Worm (Caenorhabditis elegans) whole organism, L3 larva: ENCODE measurements around the gene twk-6.
"Not testable (repeated sequence)": the region's sequence is repeated elsewhere in the genome, so short reads cannot be mapped to it uniquely, and the experiment has no call there.

ENCODE experiments used
- R02D3.7 ChIP-seq: fragments of 150-350 bp; optimal IDR thresholded peaks from 2 replicates; lab custom pipeline; 2014; ENCODE audit warnings: missing biosample characterization, missing genetic modification characterization
- ZK546.5 ChIP-seq: sonication (generic microtip); optimal IDR thresholded peaks from 2 replicates; lab custom pipeline; 2017; ENCODE audit warnings: missing biosample characterization, missing genetic modification characterization
- aly-2 ChIP-seq: fragments of 150-350 bp; optimal IDR thresholded peaks from 2 replicates; lab custom pipeline; 2014; ENCODE audit warnings: missing biosample characterization, missing genetic modification characterization
- ama-1 ChIP-seq: fragments of 150-350 bp; optimal IDR thresholded peaks from 2 replicates; lab custom pipeline; 2018
- ceh-28 ChIP-seq: fragments of 150-350 bp; optimal IDR thresholded peaks from 2 replicates; lab custom pipeline; 2014; ENCODE audit warnings: missing biosample characterization, missing genetic modification reagents, missing genetic modification characterization
- ceh-82 ChIP-seq: fragments of 150-350 bp; optimal IDR thresholded peaks from 2 replicates; lab custom pipeline; 2014; ENCODE audit warnings: missing biosample characterization, missing genetic modification characterization
- ceh-9 ChIP-seq: sonication (generic microtip); optimal IDR thresholded peaks from 2 replicates; lab custom pipeline; 2018; ENCODE audit warnings: missing biosample characterization, missing genetic modification characterization
- daf-12 ChIP-seq: fragments of 150-350 bp; optimal IDR thresholded peaks from 2 replicates; lab custom pipeline; 2014; ENCODE audit warnings: missing biosample characterization, missing genetic modification reagents, missing genetic modification characterization
- egl-27 ChIP-seq: sonication (generic microtip); optimal IDR thresholded peaks from 4 replicates; lab custom pipeline; 2017; ENCODE audit warnings: missing biosample characterization, missing genetic modification reagents, missing genetic modification characterization
- egl-5 ChIP-seq: fragments of 150-350 bp; optimal IDR thresholded peaks from 2 replicates; lab custom pipeline; 2017; ENCODE audit warnings: missing biosample characterization, missing genetic modification reagents, missing genetic modification characterization, inconsistent platforms
- elt-2 ChIP-seq: sonication (generic microtip); optimal IDR thresholded peaks from 2 replicates; lab custom pipeline; 2016; ENCODE audit warnings: missing genetic modification reagents, mild to moderate bottlenecking, missing genetic modification characterization, missing compliant biosample characterization
- elt-3 ChIP-seq, 3 experiments: fragments of 150-350 bp in 1 of 3; sonication (generic microtip) in 2 of 3; optimal IDR thresholded peaks; 2 replicates in 2 of 3; 4 replicates in 1 of 3; lab custom pipeline; 2014 to 2017; ENCODE audit warnings: missing biosample characterization in 3 of 3, missing genetic modification characterization in 3 of 3
- eor-1 ChIP-seq, 2 experiments: fragments of 150-350 bp; optimal IDR thresholded peaks; 2 replicates each; lab custom pipeline; 2014 to 2018; ENCODE audit warnings: missing biosample characterization in 2 of 2, missing genetic modification characterization in 2 of 2
- fkh-10 ChIP-seq: sonication (generic microtip); optimal IDR thresholded peaks from 2 replicates; lab custom pipeline; 2017; ENCODE audit warnings: missing biosample characterization, missing genetic modification reagents, missing genetic modification characterization
- fos-1 ChIP-seq: fragments of 150-350 bp; optimal IDR thresholded peaks from 2 replicates; lab custom pipeline; 2014; ENCODE audit warnings: missing biosample characterization, missing genetic modification characterization
- hmg-11 ChIP-seq: sonication (generic microtip); optimal IDR thresholded peaks from 2 replicates; lab custom pipeline; 2016; ENCODE audit warnings: missing genetic modification characterization, missing compliant biosample characterization
- jun-1 ChIP-seq: fragments of 150-350 bp; optimal IDR thresholded peaks from 2 replicates; lab custom pipeline; 2014; ENCODE audit warnings: missing biosample characterization, missing genetic modification reagents, missing genetic modification characterization
- lin-15B ChIP-seq: fragments of 150-350 bp; optimal IDR thresholded peaks from 2 replicates; lab custom pipeline; 2014; ENCODE audit warnings: missing biosample characterization, missing genetic modification characterization
- lin-39 ChIP-seq: fragments of 150-350 bp; optimal IDR thresholded peaks from 2 replicates; lab custom pipeline; 2018; ENCODE audit warnings: missing biosample characterization, missing genetic modification reagents, missing genetic modification characterization
- mml-1 ChIP-seq: fragments of 150-350 bp; sonication (generic microtip); optimal IDR thresholded peaks from 3 replicates; lab custom pipeline; 2014; ENCODE audit warnings: missing biosample characterization, missing genetic modification characterization
- nhr-23 ChIP-seq: fragments of 150-350 bp; optimal IDR thresholded peaks from 2 replicates; lab custom pipeline; 2014; ENCODE audit warnings: missing biosample characterization, missing genetic modification reagents, missing genetic modification characterization
- nhr-237 ChIP-seq: fragments of 150-350 bp; optimal IDR thresholded peaks from 2 replicates; lab custom pipeline; 2014; ENCODE audit warnings: missing biosample characterization, missing genetic modification characterization
- nhr-28 ChIP-seq: fragments of 150-350 bp; optimal IDR thresholded peaks from 2 replicates; lab custom pipeline; 2014; ENCODE audit warnings: missing biosample characterization, missing genetic modification characterization
- nhr-67 ChIP-seq: fragments of 150-350 bp; optimal IDR thresholded peaks from 2 replicates; lab custom pipeline; 2014; ENCODE audit warnings: missing biosample characterization, missing genetic modification characterization
- nhr-76 ChIP-seq: fragments of 150-350 bp; sonication (generic microtip); optimal IDR thresholded peaks from 5 replicates; lab custom pipeline; 2014; ENCODE audit warnings: missing biosample characterization, missing genetic modification characterization
- nhr-77 ChIP-seq: fragments of 150-350 bp; optimal IDR thresholded peaks from 2 replicates; lab custom pipeline; 2014; ENCODE audit warnings: missing biosample characterization, missing genetic modification characterization
- pha-4 ChIP-seq: fragments of 150-350 bp; optimal IDR thresholded peaks from 2 replicates; lab custom pipeline; 2014; ENCODE audit warnings: missing biosample characterization, missing genetic modification reagents, missing genetic modification characterization
- pqm-1 ChIP-seq: fragments of 150-350 bp; optimal IDR thresholded peaks from 2 replicates; lab custom pipeline; 2017; ENCODE audit warnings: missing biosample characterization, missing genetic modification characterization, inconsistent platforms
- sea-2 ChIP-seq: fragments of 150-350 bp; sonication (generic microtip); optimal IDR thresholded peaks from 4 replicates; lab custom pipeline; 2014; ENCODE audit warnings: missing biosample characterization, missing genetic modification reagents, missing genetic modification characterization
- skn-1 ChIP-seq: fragments of 150-350 bp; optimal IDR thresholded peaks from 2 replicates; lab custom pipeline; 2014; ENCODE audit warnings: missing biosample characterization, missing genetic modification characterization

The twk-6 gene

ce11 chrIII:4767869-4768645 lies 25.3 kb downstream of the twk-6 start:
- no peak for TF ChIP-seq nhr-76

DNA sequence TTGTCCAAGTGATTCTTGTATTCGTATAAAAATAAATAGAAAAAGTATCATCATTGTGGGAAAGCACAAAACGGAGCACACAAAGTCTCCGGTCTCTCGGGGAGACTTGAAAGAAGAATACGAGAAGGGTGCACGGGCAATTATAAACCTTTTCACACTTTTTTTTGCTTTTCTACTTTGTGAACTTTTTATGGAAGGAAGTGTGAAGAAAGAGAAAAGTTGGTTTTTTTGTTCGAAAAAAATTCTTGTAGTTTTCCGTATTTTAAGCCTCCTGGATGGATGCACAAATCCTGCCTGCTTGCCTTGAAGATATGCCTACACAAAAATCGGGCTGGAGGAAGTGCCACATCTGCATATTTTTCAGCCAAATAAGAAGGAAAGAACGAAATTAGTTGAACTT lies 35.3 kb downstream of the twk-6 start, which contains the start of gene B0393.7:
Gene B0393.7, minus strand, starts transcription at position 101 of the 400 bp plus-strand sequence.
- TF ChIP-seq ama-1 (lab: Kevin White, UChicago) (no peak), ZK546.5 (tag; lab: Kevin White, UChicago) (no peak), ceh-28 (tag; lab: Kevin White, UChicago) (no peak), nhr-77 (tag; lab: Kevin White, UChicago) (no peak), elt-3 (tag; optimal IDR thresholded peaks at IDR 0.05; lab: Kevin White, UChicago) (no peak), ceh-9 (tag; lab: Kevin White, UChicago) (no peak), nhr-67 (no peak), eor-1 (tag; optimal IDR thresholded peaks at IDR 0.05; lab: Kevin White, UChicago) (no peak), daf-12 (tag; lab: Kevin White, UChicago) (no peak), nhr-23 (tag; lab: Kevin White, UChicago) (no peak), mml-1 (tag; lab: Kevin White, UChicago) (no peak), skn-1 (tag; lab: Kevin White, UChicago) (no peak), lin-39 (no peak), pqm-1 (no peak), nhr-237 (tag; lab: Kevin White, UChicago) (no peak), hmg-11 (tag; lab: Kevin White, UChicago) (no peak), fkh-10 (no peak)

- TF ChIP-seq fos-1 (tag; lab: Kevin White, UChicago) (no peak), pqm-1 (peak; percentile 35), skn-1 (tag; lab: Kevin White, UChicago) (no peak), eor-1 (tag; optimal IDR thresholded peaks at IDR 0.05; lab: Kevin White, UChicago) (no peak), R02D3.7 (no peak), ceh-82 (tag; lab: Kevin White, UChicago) (no peak), elt-2 (tag; lab: Kevin White, UChicago) (peak; percentile 55)
Measured at ce11 chrIII:4779855-4780254, 37.1 kb downstream of the twk-6 start, which contains the start of gene B0393.9. Gene B0393.9 (minus strand): TSS chrIII:4780157.

DNA sequence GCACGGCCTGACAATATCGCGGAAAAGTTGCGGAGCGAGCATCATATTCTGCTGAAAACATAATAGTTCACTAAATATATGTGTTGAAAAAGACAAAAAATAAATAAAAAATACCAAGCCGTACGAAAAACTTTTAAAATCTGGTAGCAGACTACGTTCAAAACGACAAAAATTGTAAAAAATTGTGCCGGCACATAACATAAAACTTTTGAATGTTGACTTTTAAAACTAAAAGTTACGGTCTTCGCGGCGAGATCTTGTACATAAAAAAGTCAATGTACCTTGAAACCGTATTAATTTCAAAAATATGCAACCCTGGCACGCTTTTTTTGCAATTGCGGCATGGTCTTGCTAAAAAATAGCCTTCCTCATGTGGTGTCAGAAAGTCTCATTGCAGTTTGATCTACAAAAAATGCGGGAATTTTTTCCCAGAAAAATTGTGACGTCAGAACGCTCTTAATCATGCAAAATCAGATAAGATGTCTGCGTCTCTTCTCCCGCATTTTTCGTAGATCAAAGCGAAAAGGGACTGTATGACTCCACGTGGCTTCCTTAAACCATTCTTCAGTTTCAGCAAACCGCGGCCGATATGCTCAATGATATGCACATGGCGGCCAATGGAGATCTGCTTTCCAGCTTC lies 39.3 kb downstream of the twk-6 start, which contains the start of the genes gex-5 and C38D4.10:
Gene gex-5, minus strand, starts transcription at position 51 of the 640 bp plus-strand sequence.
Gene C38D4.10, plus strand, starts transcription at position 590 of the 640 bp plus-strand sequence.
- TF ChIP-seq ama-1 (lab: Kevin White, UChicago); sea-2 (GFP tag; lab: Kevin White, UChicago); egl-27 (tag; lab: Kevin White, UChicago): not testable (repeated sequence)

ce11 chrIII:4785131-4785530 lies 42.4 kb downstream of the twk-6 start, which contains the start of gene enu-3.2:
Gene enu-3.2 (minus strand): TSS chrIII:4785235.
- not testable (repeated sequence) for TF ChIP-seq elt-3 (tag; optimal IDR thresholded peaks at IDR 0.05; lab: Kevin White, UChicago); nhr-28 (tag; lab: Kevin White, UChicago); eor-1 (tag; optimal IDR thresholded peaks at IDR 0.05; lab: Kevin White, UChicago)

DNA sequence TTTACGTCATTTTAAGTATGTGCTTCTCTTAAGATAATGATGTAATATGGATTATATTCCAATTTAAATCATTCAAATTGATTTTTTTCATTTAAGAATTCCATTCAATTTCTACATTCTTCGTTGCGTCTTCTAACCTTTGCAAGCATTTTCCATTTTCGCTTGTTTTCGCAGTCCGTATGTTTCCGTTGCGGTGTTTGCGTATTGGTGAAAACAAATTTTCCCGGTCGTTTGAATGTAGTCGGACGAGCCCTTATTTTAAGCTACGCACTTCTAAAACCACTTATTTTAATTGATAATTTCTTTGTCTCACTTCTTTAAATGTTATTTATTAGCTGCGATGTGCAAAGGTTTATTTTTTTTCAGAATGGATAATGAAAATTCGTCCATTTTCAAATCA lies 43.0 kb downstream of the twk-6 start, which contains the start of gene mel-28:
Gene mel-28, plus strand, starts transcription at position 367 of the 400 bp plus-strand sequence.
- TF ChIP-seq jun-1 (tag; lab: Kevin White, UChicago) (no peak), lin-15B (tag; lab: Kevin White, UChicago) (peak; percentile 20), egl-5 (tag; lab: Kevin White, UChicago) (peak; percentile 44), pha-4 (tag; lab: Kevin White, UChicago) (peak; percentile 48), aly-2 (tag; lab: Kevin White, UChicago) (no peak), nhr-28 (tag; lab: Kevin White, UChicago) (no peak), pqm-1 (no peak), fos-1 (tag; lab: Kevin White, UChicago) (no peak), elt-2 (tag; lab: Kevin White, UChicago) (no peak)
